Worm (Caenorhabditis elegans): ENCODE measurements around the gene H10E21.5.

Gene H10E21.5

DNA sequence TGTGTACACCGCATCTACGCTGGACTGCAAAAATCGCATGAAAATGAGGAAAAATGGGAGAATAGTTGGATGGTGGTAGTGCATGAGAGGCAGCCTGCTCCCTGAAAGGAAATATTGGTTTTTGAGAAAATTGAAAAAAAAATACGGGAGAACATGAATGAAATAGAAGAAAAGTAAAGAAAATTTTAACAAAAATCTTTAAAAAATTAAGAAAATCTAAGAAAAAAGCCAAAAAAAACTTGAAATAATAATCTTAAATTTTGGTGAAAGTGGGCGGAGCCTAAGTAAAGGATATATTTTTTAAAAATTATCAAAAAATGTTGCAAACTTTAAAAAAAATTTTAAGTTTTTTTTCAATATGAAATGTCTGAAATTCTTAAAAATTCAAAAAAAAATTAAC, at the start of gene H10E21.5:
H10E21.5 (minus strand) TSS at position 101 of the 400 bp plus-strand sequence.
- TF ChIP-seq nhr-28 (tag; optimal IDR thresholded peaks at IDR 0.05) (no peak), ceh-83 (GFP tag; optimal IDR thresholded peaks at IDR 0.05) (no peak), mep-1 (tag; optimal IDR thresholded peaks at IDR 0.05) (no peak), sptf-1 (tag; optimal IDR thresholded peaks at IDR 0.05) (no peak), ceh-39 (tag; optimal IDR thresholded peaks at IDR 0.05) (no peak), sem-2 (GFP tag; optimal IDR thresholded peaks at IDR 0.05) (no peak), flh-1 (GFP tag; optimal IDR thresholded peaks at IDR 0.05) (no peak), lin-32 (GFP tag; optimal IDR thresholded peaks at IDR 0.05) (no peak), pha-4 (tag; optimal IDR thresholded peaks at IDR 0.05) (no peak), unc-120 (tag; optimal IDR thresholded peaks at IDR 0.05; ENCODE audit: poor library complexity, severe bottlenecking) (no peak), elt-3 (tag; optimal IDR thresholded peaks at IDR 0.05) (no peak), zip-8 (tag; optimal IDR thresholded peaks at IDR 0.05) (no peak), mls-2 (tag; optimal IDR thresholded peaks at IDR 0.05) (no peak)

DNA sequence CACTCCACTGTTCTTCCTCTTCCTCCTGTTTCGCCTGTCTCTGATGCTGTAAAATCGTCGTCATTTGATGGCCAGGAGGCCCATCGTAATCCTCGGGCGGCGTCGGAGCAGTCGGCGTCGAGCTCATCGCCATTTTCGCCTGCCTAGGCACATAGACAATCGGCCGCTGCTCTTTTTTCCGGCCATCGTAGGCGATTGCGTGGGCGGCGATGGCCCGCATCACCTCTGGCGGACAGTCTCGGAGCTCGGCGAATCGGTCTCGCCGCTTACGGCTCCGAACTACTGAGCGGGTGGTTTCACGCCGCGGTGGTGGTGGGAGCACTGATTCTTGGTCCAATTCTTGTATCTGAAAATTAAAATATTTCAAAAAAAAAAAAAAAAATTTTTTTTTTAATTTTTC, 48.3 kb upstream of the H10E21.5 start:
- TF ChIP-seq M03D4.4 (tag; optimal IDR thresholded peaks at IDR 0.05) (no peak), hlh-1 (tag; optimal IDR thresholded peaks at IDR 0.05) (no peak), lsy-2 (tag; optimal IDR thresholded peaks at IDR 0.05) (no peak), unc-62 (GFP tag; optimal IDR thresholded peaks at IDR 0.05) (no peak), drap-1 (GFP tag; optimal IDR thresholded peaks at IDR 0.05) (no peak), ceh-43 (GFP tag; optimal IDR thresholded peaks at IDR 0.05) (no peak), zip-8 (tag; optimal IDR thresholded peaks at IDR 0.05) (no peak), elt-3 (tag; optimal IDR thresholded peaks at IDR 0.05) (no peak), mep-1 (tag; optimal IDR thresholded peaks at IDR 0.05) (no peak), nhr-12 (tag; optimal IDR thresholded peaks at IDR 0.05) (no peak), nhr-2 (tag; optimal IDR thresholded peaks at IDR 0.05) (no peak), flh-1 (GFP tag; optimal IDR thresholded peaks at IDR 0.05) (no peak), cnd-1 (tag; optimal IDR thresholded peaks at IDR 0.05) (no peak), ces-1 (GFP tag; optimal IDR thresholded peaks at IDR 0.05) (no peak), unc-39 (tag; optimal IDR thresholded peaks at IDR 0.05) (no peak), nhr-76 (tag; optimal IDR thresholded peaks at IDR 0.05) (no peak)

DNA sequence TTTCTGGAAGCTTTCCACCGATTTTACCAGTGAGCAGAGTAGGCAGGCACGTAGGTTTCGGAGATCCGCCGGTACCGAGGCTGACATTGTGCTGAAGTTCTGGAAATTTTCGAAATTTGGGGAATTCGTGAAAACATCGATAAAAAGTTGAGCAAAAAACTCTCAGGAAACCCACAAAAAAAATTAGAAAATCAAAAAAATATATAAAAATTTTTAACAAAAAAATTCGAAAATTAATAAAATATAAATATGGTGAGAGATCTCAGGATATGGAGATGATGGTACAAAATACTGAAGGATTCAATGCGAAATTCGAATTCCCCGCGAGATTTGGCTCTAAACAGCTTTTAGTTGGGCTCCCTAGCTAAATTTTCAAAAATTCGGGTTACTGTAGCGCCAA, 45.9 kb upstream of the H10E21.5 start, which contains the start of gene spt-4:
spt-4 (minus strand) TSS at position 101 of the 400 bp plus-strand sequence.
- no peak for TF ChIP-seq lin-32 (GFP tag; optimal IDR thresholded peaks at IDR 0.05)
- no peak for TF ChIP-seq bed-3 (GFP tag; optimal IDR thresholded peaks at IDR 0.05)
- TF ChIP-seq hlh-1 (tag; optimal IDR thresholded peaks at IDR 0.05): no peak
- no peak for TF ChIP-seq nhr-237 (tag; optimal IDR thresholded peaks at IDR 0.05)
- no peak for TF ChIP-seq lsy-2 (tag; optimal IDR thresholded peaks at IDR 0.05)
- TF ChIP-seq mab-5 (tag; optimal IDR thresholded peaks at IDR 0.05): no peak

DNA sequence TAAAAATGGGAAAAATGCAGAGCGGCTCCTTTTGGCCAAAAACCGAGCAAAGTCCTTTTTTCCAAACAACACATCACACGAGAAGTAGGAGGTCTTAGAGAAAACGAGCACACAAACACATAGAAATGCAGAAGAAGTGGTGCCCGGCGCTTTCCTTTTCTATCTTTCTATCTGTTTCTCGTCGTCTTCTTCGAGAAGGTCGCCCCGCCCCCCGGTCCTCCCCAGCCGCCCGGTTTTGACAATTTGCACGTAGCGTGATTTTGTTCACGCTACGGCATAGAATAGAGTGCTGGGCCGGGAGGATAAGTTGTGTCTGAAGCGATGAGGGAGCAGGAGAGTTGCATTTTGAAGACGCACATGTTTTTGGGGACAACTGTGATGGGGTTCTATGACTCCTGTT, 43.3 kb upstream of the H10E21.5 start:
- TF ChIP-seq unc-62 (GFP tag; optimal IDR thresholded peaks at IDR 0.05) (peak; percentile 46), ces-1 (GFP tag; optimal IDR thresholded peaks at IDR 0.05) (peak; percentile 6), lin-13 (tag; optimal IDR thresholded peaks at IDR 0.05) (no peak), nhr-237 (tag; optimal IDR thresholded peaks at IDR 0.05) (no peak), zip-8 (tag; optimal IDR thresholded peaks at IDR 0.05) (no peak), M03D4.4 (tag; optimal IDR thresholded peaks at IDR 0.05) (no peak), cnd-1 (tag; optimal IDR thresholded peaks at IDR 0.05) (no peak), hlh-1 (tag; optimal IDR thresholded peaks at IDR 0.05) (peak; percentile 67), elt-3 (tag; optimal IDR thresholded peaks at IDR 0.05) (no peak), nhr-28 (tag; optimal IDR thresholded peaks at IDR 0.05) (no peak), sptf-1 (tag; optimal IDR thresholded peaks at IDR 0.05) (peak; percentile 53), drap-1 (GFP tag; optimal IDR thresholded peaks at IDR 0.05) (no peak), sem-2 (GFP tag; optimal IDR thresholded peaks at IDR 0.05) (no peak), mep-1 (tag; optimal IDR thresholded peaks at IDR 0.05) (no peak), unc-120 (tag; optimal IDR thresholded peaks at IDR 0.05; ENCODE audit: poor library complexity, severe bottlenecking) (peak; percentile 75)

DNA sequence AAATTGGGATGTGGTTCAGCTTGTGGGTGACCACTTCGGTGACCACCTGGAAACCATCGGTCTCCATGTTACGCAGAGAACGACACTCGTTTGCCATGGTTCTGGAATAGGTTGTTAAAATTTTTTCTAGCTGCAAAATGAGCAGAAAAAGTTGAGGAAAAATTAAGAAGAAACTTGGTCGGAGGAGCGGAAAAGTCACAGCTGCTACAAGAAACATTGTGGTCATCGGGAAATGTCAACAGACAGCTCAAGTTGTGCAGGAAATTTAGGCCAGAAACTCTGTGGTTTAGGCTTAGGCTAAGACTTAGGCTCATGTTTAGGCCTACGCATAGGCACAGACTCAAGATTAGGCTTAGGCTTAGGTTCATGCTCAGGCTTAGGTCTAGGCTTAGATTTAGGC, 42.4 kb upstream of the H10E21.5 start, which contains the start of gene pck-1:
pck-1 (minus strand) TSS at position 101 of the 400 bp plus-strand sequence.
- no peak for TF ChIP-seq ces-1 (GFP tag; optimal IDR thresholded peaks at IDR 0.05)

DNA sequence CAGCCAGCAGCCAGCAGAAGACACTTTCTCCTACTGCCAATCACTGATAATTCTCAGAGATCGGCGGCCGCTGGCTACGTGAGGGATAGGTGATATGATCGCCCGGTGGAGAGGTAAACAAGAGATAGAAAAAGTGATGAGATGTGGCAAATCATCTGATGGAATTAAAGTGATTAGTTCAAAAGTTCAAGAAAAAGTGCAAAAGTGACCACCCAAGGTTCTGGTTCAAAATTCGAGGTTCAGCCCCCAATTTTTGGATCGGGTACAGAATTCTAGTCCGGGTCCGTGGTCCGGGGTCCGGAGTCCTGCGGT, 41.8 kb upstream of the H10E21.5 start:
- TF ChIP-seq unc-62 (GFP tag; optimal IDR thresholded peaks at IDR 0.05): peak; percentile 72
- peak; percentile 15 for TF ChIP-seq hlh-1 (tag; optimal IDR thresholded peaks at IDR 0.05)
- peak; percentile 15 for TF ChIP-seq unc-120 (tag; optimal IDR thresholded peaks at IDR 0.05; ENCODE audit: poor library complexity, severe bottlenecking)
- TF ChIP-seq ces-1 (GFP tag; optimal IDR thresholded peaks at IDR 0.05): no peak
